Worm (Caenorhabditis elegans) whole organism, L3 larva: ENCODE measurements around the gene natc-2.
A peak's percentile ranks its signal among the peaks of the same experiment; 100 is the strongest.

ENCODE experiments used
- R02D3.7 ChIP-seq: fragments of 150-350 bp; optimal IDR thresholded peaks from 2 replicates; lab custom pipeline; 2014; ENCODE audit warnings: missing biosample characterization, missing genetic modification characterization
- ZK546.5 ChIP-seq: sonication (generic microtip); optimal IDR thresholded peaks from 2 replicates; lab custom pipeline; 2017; ENCODE audit warnings: missing biosample characterization, missing genetic modification characterization
- ama-1 ChIP-seq: fragments of 150-350 bp; optimal IDR thresholded peaks from 2 replicates; lab custom pipeline; 2018
- ceh-16 ChIP-seq: sonication (generic microtip); optimal IDR thresholded peaks from 2 replicates; lab custom pipeline; 2017; ENCODE audit warnings: missing biosample characterization, missing genetic modification characterization
- ceh-9 ChIP-seq: sonication (generic microtip); optimal IDR thresholded peaks from 2 replicates; lab custom pipeline; 2018; ENCODE audit warnings: missing biosample characterization, missing genetic modification characterization
- daf-12 ChIP-seq: fragments of 150-350 bp; optimal IDR thresholded peaks from 2 replicates; lab custom pipeline; 2014; ENCODE audit warnings: missing biosample characterization, missing genetic modification reagents, missing genetic modification characterization
- egl-27 ChIP-seq: sonication (generic microtip); optimal IDR thresholded peaks from 4 replicates; lab custom pipeline; 2017; ENCODE audit warnings: missing biosample characterization, missing genetic modification reagents, missing genetic modification characterization
- egl-5 ChIP-seq: fragments of 150-350 bp; optimal IDR thresholded peaks from 2 replicates; lab custom pipeline; 2017; ENCODE audit warnings: missing biosample characterization, missing genetic modification reagents, missing genetic modification characterization, inconsistent platforms
- elt-1 ChIP-seq: fragments of 150-350 bp; optimal IDR thresholded peaks from 2 replicates; lab custom pipeline; 2014; ENCODE audit warnings: missing biosample characterization, missing genetic modification characterization
- elt-2 ChIP-seq: sonication (generic microtip); optimal IDR thresholded peaks from 2 replicates; lab custom pipeline; 2016; ENCODE audit warnings: missing genetic modification reagents, mild to moderate bottlenecking, missing genetic modification characterization, missing compliant biosample characterization
- fkh-10 ChIP-seq: sonication (generic microtip); optimal IDR thresholded peaks from 2 replicates; lab custom pipeline; 2017; ENCODE audit warnings: missing biosample characterization, missing genetic modification reagents, missing genetic modification characterization
- fkh-2 ChIP-seq: fragments of 150-350 bp; optimal IDR thresholded peaks from 2 replicates; lab custom pipeline; 2014; ENCODE audit warnings: missing biosample characterization, missing genetic modification reagents, missing genetic modification characterization
- fos-1 ChIP-seq: fragments of 150-350 bp; optimal IDR thresholded peaks from 2 replicates; lab custom pipeline; 2014; ENCODE audit warnings: missing biosample characterization, missing genetic modification characterization
- hmg-11 ChIP-seq: sonication (generic microtip); optimal IDR thresholded peaks from 2 replicates; lab custom pipeline; 2016; ENCODE audit warnings: missing genetic modification characterization, missing compliant biosample characterization
- jun-1 ChIP-seq: fragments of 150-350 bp; optimal IDR thresholded peaks from 2 replicates; lab custom pipeline; 2014; ENCODE audit warnings: missing biosample characterization, missing genetic modification reagents, missing genetic modification characterization
- lin-15B ChIP-seq: fragments of 150-350 bp; optimal IDR thresholded peaks from 2 replicates; lab custom pipeline; 2014; ENCODE audit warnings: missing biosample characterization, missing genetic modification characterization
- lin-39 ChIP-seq: fragments of 150-350 bp; optimal IDR thresholded peaks from 2 replicates; lab custom pipeline; 2018; ENCODE audit warnings: missing biosample characterization, missing genetic modification reagents, missing genetic modification characterization
- mdl-1 ChIP-seq: fragments of 150-350 bp; optimal IDR thresholded peaks from 2 replicates; lab custom pipeline; 2014; ENCODE audit warnings: missing biosample characterization, missing genetic modification characterization
- mml-1 ChIP-seq: fragments of 150-350 bp; sonication (generic microtip); optimal IDR thresholded peaks from 3 replicates; lab custom pipeline; 2014; ENCODE audit warnings: missing biosample characterization, missing genetic modification characterization
- nfya-1 ChIP-seq: sonication (generic microtip); optimal IDR thresholded peaks from 2 replicates; lab custom pipeline; 2017; ENCODE audit warnings: missing genetic modification characterization, mild to moderate bottlenecking, missing compliant biosample characterization, antibody characterized with exemption, moderate library complexity; ENCODE audit not compliant: insufficient read depth
- nhr-11 ChIP-seq: fragments of 150-350 bp; optimal IDR thresholded peaks from 2 replicates; lab custom pipeline; 2014; ENCODE audit warnings: missing biosample characterization, missing genetic modification characterization
- nhr-12 ChIP-seq: fragments of 150-350 bp; optimal IDR thresholded peaks from 2 replicates; lab custom pipeline; 2014; ENCODE audit warnings: missing biosample characterization, missing genetic modification characterization
- nhr-237 ChIP-seq: fragments of 150-350 bp; optimal IDR thresholded peaks from 2 replicates; lab custom pipeline; 2014; ENCODE audit warnings: missing biosample characterization, missing genetic modification characterization
- nhr-25 ChIP-seq: sonication (generic microtip); optimal IDR thresholded peaks from 2 replicates; lab custom pipeline; 2017; ENCODE audit warnings: missing biosample characterization, missing genetic modification characterization
- nhr-28 ChIP-seq: fragments of 150-350 bp; optimal IDR thresholded peaks from 2 replicates; lab custom pipeline; 2014; ENCODE audit warnings: missing biosample characterization, missing genetic modification characterization
- nhr-43 ChIP-seq: sonication (generic microtip); optimal IDR thresholded peaks from 2 replicates; lab custom pipeline; 2016; ENCODE audit warnings: mild to moderate bottlenecking, missing genetic modification characterization, missing compliant biosample characterization; ENCODE audit not compliant: poor library complexity, severe bottlenecking
- nhr-67 ChIP-seq: fragments of 150-350 bp; optimal IDR thresholded peaks from 2 replicates; lab custom pipeline; 2014; ENCODE audit warnings: missing biosample characterization, missing genetic modification characterization
- nhr-77 ChIP-seq: fragments of 150-350 bp; optimal IDR thresholded peaks from 2 replicates; lab custom pipeline; 2014; ENCODE audit warnings: missing biosample characterization, missing genetic modification characterization
- pha-4 ChIP-seq: fragments of 150-350 bp; optimal IDR thresholded peaks from 2 replicates; lab custom pipeline; 2014; ENCODE audit warnings: missing biosample characterization, missing genetic modification reagents, missing genetic modification characterization
- pqm-1 ChIP-seq: fragments of 150-350 bp; optimal IDR thresholded peaks from 2 replicates; lab custom pipeline; 2017; ENCODE audit warnings: missing biosample characterization, missing genetic modification characterization, inconsistent platforms
- sea-2 ChIP-seq: fragments of 150-350 bp; sonication (generic microtip); optimal IDR thresholded peaks from 4 replicates; lab custom pipeline; 2014; ENCODE audit warnings: missing biosample characterization, missing genetic modification reagents, missing genetic modification characterization
- skn-1 ChIP-seq: fragments of 150-350 bp; optimal IDR thresholded peaks from 2 replicates; lab custom pipeline; 2014; ENCODE audit warnings: missing biosample characterization, missing genetic modification characterization
- snpc-4 ChIP-seq: fragments of 150-350 bp; optimal IDR thresholded peaks from 2 replicates; lab custom pipeline; 2014; ENCODE audit warnings: missing biosample characterization, missing genetic modification characterization
- unc-62 ChIP-seq: fragments of 150-350 bp; sonication (generic microtip); optimal IDR thresholded peaks from 4 replicates; lab custom pipeline; 2014; ENCODE audit warnings: missing biosample characterization, missing genetic modification reagents, missing genetic modification characterization
- zag-1 ChIP-seq: fragments of 150-350 bp; optimal IDR thresholded peaks from 2 replicates; lab custom pipeline; 2014; ENCODE audit warnings: missing biosample characterization, missing genetic modification characterization
- ztf-11 ChIP-seq: fragments of 150-350 bp; optimal IDR thresholded peaks from 2 replicates; lab custom pipeline; 2014; ENCODE audit warnings: missing biosample characterization, missing genetic modification characterization
- ztf-4 ChIP-seq: fragments of 150-350 bp; optimal IDR thresholded peaks from 2 replicates; lab custom pipeline; 2014; ENCODE audit warnings: missing biosample characterization, missing genetic modification characterization

natc-2 gene

ce11 chrV:5295940-5296339, 22.1 kb downstream of the natc-2 start:
- TF ChIP-seq egl-5, result peak; percentile 30
- peak; percentile 28 for TF ChIP-seq lin-39 (tag; lab: Kevin White, UChicago)
- TF ChIP-seq nhr-12 (tag; lab: Kevin White, UChicago), result no peak
- TF ChIP-seq nfya-1 (tag; lab: Kevin White, UChicago), result peak; percentile 34

ce11 chrV:5297740-5298139, 23.9 kb downstream of the natc-2 start:
- no peak for TF ChIP-seq ceh-16 (tag; lab: Kevin White, UChicago)
- TF ChIP-seq elt-2, result no peak
- no peak for TF ChIP-seq ztf-11 (tag; lab: Kevin White, UChicago)
- TF ChIP-seq fos-1, result no peak
- no peak for TF ChIP-seq nhr-25 (tag; lab: Kevin White, UChicago)
- TF ChIP-seq lin-15B (tag; lab: Kevin White, UChicago), result no peak
- no peak for TF ChIP-seq hmg-11 (tag; lab: Kevin White, UChicago)
- no peak for TF ChIP-seq unc-62
- TF ChIP-seq ama-1 (lab: Kevin White, UChicago), result no peak
- no peak for TF ChIP-seq nhr-237
- TF ChIP-seq jun-1 (tag; lab: Kevin White, UChicago), result no peak
- TF ChIP-seq nhr-28, result no peak
- TF ChIP-seq snpc-4 (tag; lab: Kevin White, UChicago), result no peak
- TF ChIP-seq, all 47 proteins: peak for 0

- TF ChIP-seq daf-12 (tag; lab: Kevin White, UChicago) (no peak), fkh-2 (tag; lab: Kevin White, UChicago) (no peak), pha-4 (tag; lab: Kevin White, UChicago) (peak; percentile 13), nhr-11 (no peak)
These were observed 27.4 kb downstream of the natc-2 start for ce11 chrV:5301226-5301625.

- no peak for TF ChIP-seq nhr-28
- no peak for TF ChIP-seq nhr-67 (tag; lab: Kevin White, UChicago)
- TF ChIP-seq ceh-16 (tag; lab: Kevin White, UChicago), result no peak
These were observed 29.5 kb downstream of the natc-2 start, which contains the start of gene ncx-2 for ce11 chrV:5303389-5303788. Gene ncx-2, plus strand, starts transcription at chrV:5303689.

ce11 chrV:5304366-5304765, 30.5 kb downstream of the natc-2 start:
- no peak for TF ChIP-seq ceh-16 (tag; lab: Kevin White, UChicago)
- TF ChIP-seq daf-12 (tag; lab: Kevin White, UChicago), result no peak
- no peak for TF ChIP-seq sea-2 (GFP tag; lab: Kevin White, UChicago)
- TF ChIP-seq lin-15B (tag; lab: Kevin White, UChicago), result no peak
- no peak for TF ChIP-seq nhr-67 (tag; lab: Kevin White, UChicago)
- TF ChIP-seq elt-1 (tag; lab: Kevin White, UChicago), result no peak
- no peak for TF ChIP-seq fkh-2 (tag; lab: Kevin White, UChicago)
- TF ChIP-seq nhr-25 (tag; lab: Kevin White, UChicago), result no peak
- no peak for TF ChIP-seq mdl-1
- no peak for TF ChIP-seq zag-1 (tag; lab: Kevin White, UChicago)
- no peak for TF ChIP-seq elt-2
- TF ChIP-seq ZK546.5, result no peak
- TF ChIP-seq pha-4 (tag; lab: Kevin White, UChicago), result no peak

- no peak for TF ChIP-seq lin-39 (tag; lab: Kevin White, UChicago)
- TF ChIP-seq nhr-28, result no peak
- TF ChIP-seq nhr-237, result no peak
- TF ChIP-seq nfya-1 (tag; lab: Kevin White, UChicago), result no peak
- no peak for TF ChIP-seq ztf-4
- no peak for TF ChIP-seq snpc-4 (tag; lab: Kevin White, UChicago)
- no peak for TF ChIP-seq sea-2 (GFP tag; lab: Kevin White, UChicago)
- no peak for TF ChIP-seq mml-1 (tag; lab: Kevin White, UChicago)
These were observed 37.8 kb downstream of the natc-2 start, which contains the start of gene C10G8.4 for ce11 chrV:5311635-5312034. Gene C10G8.4, plus strand, starts transcription at chrV:5311935.

ce11 chrV:5312453-5312852, 38.6 kb downstream of the natc-2 start, which contains the start of gene C10G8.3:
Gene C10G8.3, plus strand, starts transcription at chrV:5312753.
- TF ChIP-seq pha-4 (tag; lab: Kevin White, UChicago), result no peak
- TF ChIP-seq nhr-77 (tag; lab: Kevin White, UChicago), result no peak
- no peak for TF ChIP-seq skn-1
- TF ChIP-seq R02D3.7 (tag; lab: Kevin White, UChicago), result no peak
- no peak for TF ChIP-seq fkh-10
- TF ChIP-seq unc-62, result no peak
- no peak for TF ChIP-seq jun-1 (tag; lab: Kevin White, UChicago)
- no peak for TF ChIP-seq nhr-43 (tag; lab: Kevin White, UChicago)
- no peak for TF ChIP-seq ceh-9 (tag; lab: Kevin White, UChicago)
- TF ChIP-seq elt-1 (tag; lab: Kevin White, UChicago), result no peak
- TF ChIP-seq egl-27 (tag; lab: Kevin White, UChicago), result no peak
- TF ChIP-seq pqm-1, result no peak
- no peak for TF ChIP-seq fos-1
